Worm (Caenorhabditis elegans) whole organism, L4/young adult: ENCODE data around the gene F13H8.8.

Experiments used
- W03F9.2 ChIP-seq: fragments of 150-350 bp; optimal IDR thresholded peaks from 2 replicates; lab custom pipeline; 2014; ENCODE audit warnings: missing biosample characterization, missing genetic modification characterization
- dao-5 ChIP-seq: sonication (generic microtip); optimal IDR thresholded peaks from 2 replicates; lab custom pipeline; 2016; ENCODE audit warnings: missing genotype, missing genetic modification characterization, moderate library complexity, missing compliant biosample characterization
- him-1 ChIP-seq: sonication (generic microtip); optimal IDR thresholded peaks from 2 replicates; lab custom pipeline; 2016; ENCODE audit warnings: missing genotype, missing genetic modification reagents, missing genetic modification characterization, missing compliant biosample characterization

DNA sequence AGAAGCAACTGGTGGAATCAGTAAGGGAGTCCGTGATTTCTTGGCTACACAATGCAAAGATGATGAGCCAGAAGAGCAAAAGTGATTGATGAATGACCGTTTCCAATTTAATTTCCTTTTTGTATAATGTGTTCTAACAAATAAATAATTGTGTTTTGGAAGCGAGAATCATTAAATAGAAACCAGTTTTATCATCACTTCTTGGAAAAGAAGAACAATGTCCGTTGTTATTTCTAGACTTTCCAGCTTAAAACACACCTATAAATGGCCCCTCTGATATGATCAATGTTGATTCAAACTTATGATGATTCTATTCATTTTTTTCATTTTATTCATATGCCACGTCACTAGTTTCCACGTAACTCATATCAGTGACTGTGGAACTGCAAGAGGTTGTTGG is 38.2 kb upstream of the F13H8.8 start, which contains the start of gene C29F5.8:
- TF ChIP-seq W03F9.2 (tag; lab: Kevin White, UChicago): no peak
- TF ChIP-seq him-1 (tag; lab: Kevin White, UChicago): no peak
- no peak for TF ChIP-seq dao-5
